Worm (Caenorhabditis elegans) whole organism, mixed stage, embryonic: ENCODE results near the gene kynu-1.

Experiments
- M03D4.4 ChIP-seq: sonication (generic microtip); optimal IDR thresholded peaks from 2 replicates; lab custom pipeline; 2017; ENCODE audit warnings: mild to moderate bottlenecking, missing genetic modification characterization, missing compliant biosample characterization
- bed-3 ChIP-seq: fragments of 200-800 bp; sonication (Bioruptor generic); optimal IDR thresholded peaks from 3 replicates; lab custom pipeline; 2018; ENCODE audit warnings: mild to moderate bottlenecking, missing genetic modification characterization, moderate library complexity, missing compliant biosample characterization
- blmp-1 ChIP-seq: fragments of 150-350 bp; optimal IDR thresholded peaks from 2 replicates; lab custom pipeline; 2014; ENCODE audit warnings: missing biosample characterization, missing genetic modification characterization
- ceh-39 ChIP-seq: fragments of 150-350 bp; optimal IDR thresholded peaks from 2 replicates; lab custom pipeline; 2014; ENCODE audit warnings: missing biosample characterization, missing genetic modification characterization
- ceh-43 ChIP-seq: fragments of 200-800 bp; sonication (Bioruptor generic); optimal IDR thresholded peaks from 2 replicates; lab custom pipeline; 2018; ENCODE audit warnings: mild to moderate bottlenecking, missing genetic modification characterization, moderate library complexity, missing compliant biosample characterization
- ceh-83 ChIP-seq: fragments of 200-800 bp; sonication (Bioruptor generic); optimal IDR thresholded peaks from 2 replicates; lab custom pipeline; 2018; ENCODE audit warnings: mild to moderate bottlenecking, missing genetic modification characterization, missing compliant biosample characterization
- ces-1 ChIP-seq: fragments of 150-350 bp; optimal IDR thresholded peaks from 2 replicates; lab custom pipeline; 2014; ENCODE audit warnings: missing biosample characterization, missing genetic modification reagents, missing genetic modification characterization
- cnd-1 ChIP-seq: fragments of 200-800 bp; sonication (Bioruptor generic); optimal IDR thresholded peaks from 2 replicates; lab custom pipeline; 2018; ENCODE audit warnings: mild to moderate bottlenecking, missing genetic modification characterization, missing compliant biosample characterization
- drap-1 ChIP-seq: fragments of 200-800 bp; sonication (Bioruptor generic); optimal IDR thresholded peaks from 3 replicates; lab custom pipeline; 2018; ENCODE audit warnings: mild to moderate bottlenecking, missing genetic modification characterization, missing compliant biosample characterization
- elt-1 ChIP-seq: sonication (generic microtip); optimal IDR thresholded peaks from 2 replicates; lab custom pipeline; 2017; ENCODE audit warnings: missing genetic modification characterization, mild to moderate bottlenecking, missing compliant biosample characterization, antibody characterized with exemption, moderate library complexity, borderline replicate concordance; ENCODE audit not compliant: insufficient read depth
- elt-3 ChIP-seq: fragments of 150-350 bp; optimal IDR thresholded peaks from 2 replicates; lab custom pipeline; 2014; ENCODE audit warnings: missing biosample characterization, missing genetic modification characterization
- flh-1 ChIP-seq: fragments of 200-800 bp; sonication (Bioruptor generic); optimal IDR thresholded peaks from 2 replicates; lab custom pipeline; 2018; ENCODE audit warnings: mild to moderate bottlenecking, missing genetic modification characterization, moderate library complexity, missing compliant biosample characterization
- ham-2 ChIP-seq: fragments of 200-800 bp; sonication (Bioruptor generic); optimal IDR thresholded peaks from 2 replicates; lab custom pipeline; 2018; ENCODE audit warnings: mild to moderate bottlenecking, missing genetic modification characterization, missing compliant biosample characterization
- hlh-1 ChIP-seq: fragments of 150-350 bp; optimal IDR thresholded peaks from 2 replicates; lab custom pipeline; 2014; ENCODE audit warnings: missing biosample characterization, missing genetic modification reagents, missing genetic modification characterization
- lin-13 ChIP-seq: fragments of 150-350 bp; optimal IDR thresholded peaks from 2 replicates; lab custom pipeline; 2014; ENCODE audit warnings: missing biosample characterization, missing genetic modification characterization
- lin-32 ChIP-seq: fragments of 200-800 bp; sonication (Bioruptor generic); optimal IDR thresholded peaks from 2 replicates; lab custom pipeline; 2018; ENCODE audit warnings: mild to moderate bottlenecking, missing genetic modification characterization, missing compliant biosample characterization
- lsy-2 ChIP-seq: fragments of 150-350 bp; optimal IDR thresholded peaks from 2 replicates; lab custom pipeline; 2014; ENCODE audit warnings: missing biosample characterization, missing genetic modification characterization
- mab-5 ChIP-seq: fragments of 150-350 bp; optimal IDR thresholded peaks from 2 replicates; lab custom pipeline; 2014; ENCODE audit warnings: missing biosample characterization, missing genetic modification characterization
- mep-1 ChIP-seq: fragments of 150-350 bp; optimal IDR thresholded peaks from 2 replicates; lab custom pipeline; 2017; ENCODE audit warnings: missing biosample characterization, missing genetic modification reagents, missing genetic modification characterization, inconsistent platforms
- mls-2 ChIP-seq: sonication (generic microtip); optimal IDR thresholded peaks from 2 replicates; lab custom pipeline; 2016; ENCODE audit warnings: mild to moderate bottlenecking, missing genetic modification characterization, moderate library complexity, missing compliant biosample characterization
- nhr-12 ChIP-seq: fragments of 150-350 bp; optimal IDR thresholded peaks from 2 replicates; lab custom pipeline; 2014; ENCODE audit warnings: missing biosample characterization, missing genetic modification characterization
- nhr-2 ChIP-seq: fragments of 150-350 bp; optimal IDR thresholded peaks from 2 replicates; lab custom pipeline; 2014; ENCODE audit warnings: missing biosample characterization, missing genetic modification characterization
- nhr-237 ChIP-seq: fragments of 150-350 bp; optimal IDR thresholded peaks from 2 replicates; lab custom pipeline; 2014; ENCODE audit warnings: missing biosample characterization, missing genetic modification characterization
- nhr-28 ChIP-seq: fragments of 150-350 bp; optimal IDR thresholded peaks from 2 replicates; lab custom pipeline; 2014; ENCODE audit warnings: missing biosample characterization, missing genetic modification characterization
- nhr-76 ChIP-seq: sonication (generic microtip); optimal IDR thresholded peaks from 2 replicates; lab custom pipeline; 2017; ENCODE audit warnings: missing biosample characterization, missing genetic modification characterization
- pha-4 ChIP-seq: fragments of 150-350 bp; optimal IDR thresholded peaks from 2 replicates; lab custom pipeline; 2018; ENCODE audit warnings: missing biosample characterization, missing genetic modification reagents, missing genetic modification characterization
- sem-2 ChIP-seq: fragments of 200-800 bp; sonication (Bioruptor generic); optimal IDR thresholded peaks from 2 replicates; lab custom pipeline; 2018; ENCODE audit warnings: mild to moderate bottlenecking, missing genetic modification characterization, missing compliant biosample characterization
- snpc-4 ChIP-seq: fragments of 150-350 bp; optimal IDR thresholded peaks from 2 replicates; lab custom pipeline; 2014; ENCODE audit warnings: missing biosample characterization, missing genetic modification characterization
- sptf-1 ChIP-seq: sonication (generic microtip); optimal IDR thresholded peaks from 2 replicates; lab custom pipeline; 2017; ENCODE audit warnings: mild to moderate bottlenecking, missing genetic modification characterization, moderate library complexity, missing compliant biosample characterization
- tbx-8 ChIP-seq: fragments of 200-800 bp; sonication (Bioruptor generic); optimal IDR thresholded peaks from 2 replicates; lab custom pipeline; 2018; ENCODE audit warnings: mild to moderate bottlenecking, missing genetic modification characterization, moderate library complexity, missing compliant biosample characterization
- unc-120 ChIP-seq: sonication (generic microtip); optimal IDR thresholded peaks from 2 replicates; lab custom pipeline; 2017; ENCODE audit warnings: missing genetic modification characterization, missing compliant biosample characterization; ENCODE audit not compliant: poor library complexity, severe bottlenecking
- unc-39 ChIP-seq: fragments of 150-350 bp; optimal IDR thresholded peaks from 2 replicates; lab custom pipeline; 2014; ENCODE audit warnings: missing biosample characterization, missing genetic modification characterization
- unc-62 ChIP-seq: fragments of 150-350 bp; optimal IDR thresholded peaks from 2 replicates; lab custom pipeline; 2014; ENCODE audit warnings: missing biosample characterization, missing genetic modification reagents, missing genetic modification characterization
- zip-8 ChIP-seq: fragments of 150-350 bp; optimal IDR thresholded peaks from 2 replicates; lab custom pipeline; 2014; ENCODE audit warnings: missing biosample characterization, missing genetic modification characterization
- ztf-11 ChIP-seq: fragments of 150-350 bp; optimal IDR thresholded peaks from 2 replicates; lab custom pipeline; 2014; ENCODE audit warnings: missing biosample characterization, missing genetic modification characterization

The kynu-1 gene

DNA sequence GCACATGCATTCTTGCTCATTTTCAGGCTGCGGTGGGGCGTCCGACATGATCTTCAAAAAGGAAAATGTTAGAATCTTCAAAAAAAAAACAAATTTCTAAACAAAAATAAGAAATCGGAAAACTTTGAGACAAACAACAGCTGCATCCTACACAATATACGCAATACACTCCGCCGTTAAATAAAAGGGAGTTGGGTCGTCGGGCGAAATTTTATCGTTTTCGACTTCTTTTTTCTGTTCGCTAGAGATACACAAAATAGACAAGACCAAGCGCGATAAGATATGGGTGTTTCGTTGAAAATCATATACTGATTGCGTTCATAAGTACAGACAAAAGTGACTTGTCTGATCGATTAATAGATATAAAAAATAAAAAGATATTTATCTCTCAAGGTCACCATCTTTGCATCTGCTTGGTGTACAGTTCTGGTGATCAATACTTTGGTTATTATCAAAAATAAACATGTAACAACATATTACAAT lies at the start of gene kynu-1:
Gene kynu-1, minus strand, starts transcription at position 51 of the 483 bp plus-strand sequence.
- TF ChIP-seq elt-1 (tag; lab: Kevin White, UChicago) (peak; percentile 95), mls-2 (tag; lab: Kevin White, UChicago) (no peak)

- TF ChIP-seq drap-1 (GFP tag; lab: Kevin White, UChicago) = no peak
- no peak for TF ChIP-seq M03D4.4 (tag; lab: Kevin White, UChicago)
- TF ChIP-seq ceh-39 (tag; lab: Kevin White, UChicago) = no peak
- TF ChIP-seq, all 35 proteins: peak for 0
These were observed 48.3 kb upstream of the kynu-1 start for ce11 chrX:6157411-6157916.

ce11 chrX:6155436-6155835 lies 46.3 kb upstream of the kynu-1 start:
- TF ChIP-seq ceh-43 (GFP tag; lab: Kevin White, UChicago) (no peak), ces-1 (peak; percentile 85), nhr-28 (tag; lab: Kevin White, UChicago) (no peak)
- TF ChIP-seq, all 35 proteins: peak for 1

- no peak for TF ChIP-seq pha-4 (tag; lab: Kevin White, UChicago)
- TF ChIP-seq drap-1 (GFP tag; lab: Kevin White, UChicago) = no peak
- TF ChIP-seq ceh-39 (tag; lab: Kevin White, UChicago) = no peak
- TF ChIP-seq nhr-2 (tag; lab: Kevin White, UChicago) = peak; percentile 47
- TF ChIP-seq zip-8 (tag; lab: Kevin White, UChicago) = no peak
- no peak for TF ChIP-seq tbx-8
- TF ChIP-seq ceh-83 (GFP tag; lab: Kevin White, UChicago) = no peak
- no peak for TF ChIP-seq flh-1 (GFP tag; lab: Kevin White, UChicago)
- TF ChIP-seq mab-5 = no peak
- no peak for TF ChIP-seq nhr-28 (tag; lab: Kevin White, UChicago)
- TF ChIP-seq nhr-12 (tag; lab: Kevin White, UChicago) = no peak
- peak; percentile 2 for TF ChIP-seq unc-62 (GFP tag; lab: Kevin White, UChicago)
- no peak for TF ChIP-seq ham-2 (GFP tag; lab: Kevin White, UChicago)
- no peak for TF ChIP-seq M03D4.4 (tag; lab: Kevin White, UChicago)
- TF ChIP-seq nhr-76 = no peak
- no peak for TF ChIP-seq bed-3 (GFP tag; lab: Kevin White, UChicago)
- no peak for TF ChIP-seq ztf-11
- TF ChIP-seq blmp-1 (tag; lab: Kevin White, UChicago) = no peak
- TF ChIP-seq elt-3 (tag; lab: Kevin White, UChicago) = no peak
- TF ChIP-seq lin-32 (GFP tag; lab: Kevin White, UChicago) = no peak
- TF ChIP-seq ceh-43 (GFP tag; lab: Kevin White, UChicago) = no peak
- TF ChIP-seq lin-13 (tag; lab: Kevin White, UChicago) = no peak
- no peak for TF ChIP-seq lsy-2
- TF ChIP-seq mls-2 (tag; lab: Kevin White, UChicago) = peak; percentile 37
- no peak for TF ChIP-seq sem-2 (GFP tag; lab: Kevin White, UChicago)
- TF ChIP-seq cnd-1 (tag; lab: Kevin White, UChicago) = no peak
- TF ChIP-seq elt-1 (tag; lab: Kevin White, UChicago) = no peak
- TF ChIP-seq mep-1 (tag; lab: Kevin White, UChicago) = no peak
- no peak for TF ChIP-seq snpc-4
- TF ChIP-seq nhr-237 (tag; lab: Kevin White, UChicago) = no peak
- no peak for TF ChIP-seq ces-1
- TF ChIP-seq unc-39 (tag; lab: Kevin White, UChicago) = no peak
- peak; percentile 75 for TF ChIP-seq hlh-1 (tag; lab: Kevin White, UChicago)
- TF ChIP-seq sptf-1 (tag; lab: Kevin White, UChicago) = peak; percentile 15
- peak; percentile 51 for TF ChIP-seq unc-120 (tag; lab: Kevin White, UChicago)
These were observed 41.9 kb upstream of the kynu-1 start for ce11 chrX:6150949-6151519.
